Worm (Caenorhabditis elegans): ENCODE data around the gene cchl-1.

DNA sequence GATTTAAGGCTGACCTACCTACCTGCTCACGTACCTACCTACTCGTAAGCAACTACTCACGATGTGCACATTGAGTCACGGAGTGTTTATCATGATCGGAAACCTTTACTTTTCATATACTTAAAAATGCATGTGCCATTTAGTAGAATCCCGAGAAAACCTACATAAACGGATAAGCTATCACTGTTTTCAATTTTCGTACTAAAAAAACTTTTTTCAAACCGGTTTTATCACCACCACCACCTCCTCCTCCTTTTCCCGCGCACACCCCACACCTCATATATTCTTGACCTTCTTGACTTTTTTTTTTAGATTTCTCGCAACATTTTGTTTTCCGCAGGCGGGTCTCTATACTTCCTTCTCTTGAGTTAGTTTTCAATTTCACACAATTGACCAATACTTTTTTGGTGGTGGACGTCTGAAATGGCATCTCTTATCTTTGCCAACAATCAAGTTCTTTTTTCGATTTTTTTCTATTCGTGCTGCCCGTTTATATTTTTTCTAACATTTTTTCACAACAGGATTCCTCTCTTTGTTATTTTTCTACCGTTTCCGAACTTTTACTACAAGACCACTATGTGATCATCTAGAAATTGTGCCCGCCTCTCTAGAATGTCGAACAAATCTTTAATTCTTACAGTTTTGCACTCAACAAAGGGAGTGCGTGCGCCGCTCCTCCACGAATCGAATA lies 33.5 kb downstream of the cchl-1 start, which contains the start of gene srap-1:
- no peak for TF ChIP-seq him-1 (tag; optimal IDR thresholded peaks at IDR 0.05)
- no peak for TF ChIP-seq W03F9.2 (tag; optimal IDR thresholded peaks at IDR 0.05)
- no peak for TF ChIP-seq dao-5 (tag; optimal IDR thresholded peaks at IDR 0.05)

All from whole organism, L4/young adult.